Fruit fly (Drosophila melanogaster) whole organism, adult: ENCODE results near the gene clumsy.

Experiments
- CG11617 ChIP-seq: fragments of 200-800 bp; sonication (Bioruptor generic); optimal IDR thresholded peaks from 2 replicates; lab custom pipeline; 2017; ENCODE audit warnings: mild to moderate bottlenecking, missing biosample characterization, missing genetic modification reagents, missing genetic modification characterization
- CG12768 ChIP-seq: fragments of 200-800 bp; sonication (Bioruptor generic); optimal IDR thresholded peaks from 2 replicates; lab custom pipeline; 2017; ENCODE audit warnings: missing biosample characterization, missing genetic modification characterization, mild to moderate bottlenecking, moderate library complexity, missing genetic modification reagents
- CG14711 ChIP-seq: fragments of 200-800 bp; sonication (Bioruptor generic); optimal IDR thresholded peaks from 2 replicates; lab custom pipeline; 2018; ENCODE audit warnings: missing biosample characterization, mild to moderate bottlenecking, missing genetic modification characterization, moderate library complexity
- CG1620 ChIP-seq: fragments of 200-800 bp; sonication (Bioruptor generic); optimal IDR thresholded peaks from 2 replicates; lab custom pipeline; 2016; ENCODE audit warnings: missing biosample characterization, missing genetic modification characterization
- CG33017 ChIP-seq: fragments of 200-800 bp; sonication (Bioruptor generic); optimal IDR thresholded peaks from 2 replicates; lab custom pipeline; 2018; ENCODE audit warnings: missing biosample characterization, mild to moderate bottlenecking, missing genetic modification characterization, moderate library complexity
- CG5204 ChIP-seq: fragments of 200-800 bp; sonication (Bioruptor generic); optimal IDR thresholded peaks from 2 replicates; lab custom pipeline; 2016; ENCODE audit warnings: missing biosample characterization, missing genetic modification characterization
- CG7045 ChIP-seq: fragments of 200-800 bp; sonication (Bioruptor generic); optimal IDR thresholded peaks from 2 replicates; lab custom pipeline; 2017; ENCODE audit warnings: missing biosample characterization, mild to moderate bottlenecking, missing genetic modification characterization
- CG7101 ChIP-seq: fragments of 200-800 bp; sonication (Bioruptor generic); optimal IDR thresholded peaks from 2 replicates; lab custom pipeline; 2018; ENCODE audit warnings: missing biosample characterization, mild to moderate bottlenecking, missing genetic modification characterization, moderate library complexity
- Clk ChIP-seq: fragments of 200-800 bp; sonication (Bioruptor generic); optimal IDR thresholded peaks from 2 replicates; lab custom pipeline; 2017; ENCODE audit warnings: missing biosample characterization, missing genetic modification characterization
- Crg-1 ChIP-seq: fragments of 200-800 bp; sonication (Bioruptor generic); optimal IDR thresholded peaks from 2 replicates; lab custom pipeline; 2016; ENCODE audit warnings: missing biosample characterization, missing genetic modification characterization
- Hr96 ChIP-seq: fragments of 200-800 bp; sonication (Bioruptor generic); optimal IDR thresholded peaks from 2 replicates; lab custom pipeline; 2016; ENCODE audit warnings: missing biosample characterization, missing genetic modification characterization
- Mnt ChIP-seq: fragments of 200-800 bp; sonication (Bioruptor generic); optimal IDR thresholded peaks from 2 replicates; lab custom pipeline; 2016; ENCODE audit warnings: missing biosample characterization, mild to moderate bottlenecking, missing genetic modification characterization
- bab1 ChIP-seq: fragments of 200-800 bp; sonication (Bioruptor generic); optimal IDR thresholded peaks from 3 replicates; lab custom pipeline; 2019; ENCODE audit warnings: missing biosample characterization, mild to moderate bottlenecking, missing genetic modification characterization, moderate library complexity
- cic ChIP-seq: fragments of 200-800 bp; sonication (Bioruptor generic); optimal IDR thresholded peaks from 2 replicates; lab custom pipeline; 2017; ENCODE audit warnings: missing biosample characterization, mild to moderate bottlenecking, missing genetic modification characterization, moderate library complexity
- cnc ChIP-seq, 2 experiments: fragments of >200 bp; optimal IDR thresholded peaks; 2 replicates each; lab custom pipeline; 2017
- kay ChIP-seq: fragments of 200-800 bp; sonication (Bioruptor generic); peaks from one replicate; lab custom pipeline; 2016; ENCODE audit warnings: missing biosample characterization, missing genetic modification characterization, borderline replicate concordance
- ovo ChIP-seq: fragments of 200-800 bp; sonication (Bioruptor generic); optimal IDR thresholded peaks from 2 replicates; lab custom pipeline; 2016; ENCODE audit warnings: missing biosample characterization, missing genetic modification characterization
- pad ChIP-seq: fragments of 200-800 bp; sonication (Bioruptor generic); optimal IDR thresholded peaks from 3 replicates; lab custom pipeline; 2017; ENCODE audit warnings: missing biosample characterization, missing genetic modification characterization, mild to moderate bottlenecking, moderate library complexity, missing genetic modification reagents
- tj ChIP-seq: fragments of 200-800 bp; sonication (Bioruptor generic); optimal IDR thresholded peaks from 3 replicates; lab custom pipeline; 2017; ENCODE audit warnings: missing biosample characterization, mild to moderate bottlenecking, missing genetic modification characterization, moderate library complexity
- toe ChIP-seq: fragments of 200-800 bp; sonication (Bioruptor generic); optimal IDR thresholded peaks from 2 replicates; lab custom pipeline; 2016; ENCODE audit warnings: missing biosample characterization, missing genetic modification characterization

Gene clumsy

dm6 chr2L:21242369-21242768 is 36.1 kb downstream of the clumsy start:
- TF ChIP-seq CG14711 (no peak), cic (GFP tag; lab: Kevin White, UChicago) (no peak), toe (no peak), ovo (GFP tag; lab: Kevin White, UChicago) (no peak), CG1620 (GFP tag; lab: Kevin White, UChicago) (no peak), Crg-1 (no peak), Mnt (no peak), bab1 (GFP tag; lab: Kevin White, UChicago) (no peak), cnc (optimal IDR thresholded peaks at IDR 0.05; lab: Kevin White, UChicago) (no peak), CG33017 (tag; lab: Kevin White, UChicago) (no peak), CG11617 (GFP tag; lab: Kevin White, UChicago) (no peak), Hr96 (no peak), Clk (GFP tag; lab: Kevin White, UChicago) (no peak), CG12768 (no peak), CG5204 (no peak), tj (GFP tag; lab: Kevin White, UChicago) (no peak), CG7101 (tag; lab: Kevin White, UChicago) (no peak), pad (no peak), kay (GFP tag; lab: Kevin White, UChicago) (no peak)

DNA sequence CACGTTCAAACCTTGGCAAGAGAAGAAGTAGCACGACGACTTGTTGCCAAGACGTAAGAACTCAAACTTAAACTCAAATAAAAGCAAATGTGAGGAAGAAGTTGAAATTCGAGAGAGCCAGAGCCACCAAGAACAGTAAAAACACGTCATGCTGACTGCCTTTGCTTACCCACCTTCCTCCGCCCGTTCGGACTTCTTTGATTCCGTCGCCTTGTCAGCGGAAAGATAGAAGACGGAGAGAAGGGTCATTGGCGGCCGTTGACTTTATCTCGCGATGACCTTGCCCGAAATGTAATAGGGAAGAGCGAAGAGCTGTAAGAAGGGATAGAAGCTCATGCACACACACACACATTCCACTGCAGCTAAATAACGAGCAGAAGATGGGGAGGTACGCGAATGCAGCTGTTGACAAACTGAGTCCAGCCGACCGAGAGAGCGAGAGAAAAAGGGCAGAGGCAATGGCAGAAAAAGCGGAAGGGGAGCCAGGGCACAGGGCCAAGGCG is 37.7 kb downstream of the clumsy start:
- peak; percentile 67 for TF ChIP-seq tj (GFP tag; lab: Kevin White, UChicago)
- no peak for TF ChIP-seq CG7045 (GFP tag; lab: Kevin White, UChicago)

DNA sequence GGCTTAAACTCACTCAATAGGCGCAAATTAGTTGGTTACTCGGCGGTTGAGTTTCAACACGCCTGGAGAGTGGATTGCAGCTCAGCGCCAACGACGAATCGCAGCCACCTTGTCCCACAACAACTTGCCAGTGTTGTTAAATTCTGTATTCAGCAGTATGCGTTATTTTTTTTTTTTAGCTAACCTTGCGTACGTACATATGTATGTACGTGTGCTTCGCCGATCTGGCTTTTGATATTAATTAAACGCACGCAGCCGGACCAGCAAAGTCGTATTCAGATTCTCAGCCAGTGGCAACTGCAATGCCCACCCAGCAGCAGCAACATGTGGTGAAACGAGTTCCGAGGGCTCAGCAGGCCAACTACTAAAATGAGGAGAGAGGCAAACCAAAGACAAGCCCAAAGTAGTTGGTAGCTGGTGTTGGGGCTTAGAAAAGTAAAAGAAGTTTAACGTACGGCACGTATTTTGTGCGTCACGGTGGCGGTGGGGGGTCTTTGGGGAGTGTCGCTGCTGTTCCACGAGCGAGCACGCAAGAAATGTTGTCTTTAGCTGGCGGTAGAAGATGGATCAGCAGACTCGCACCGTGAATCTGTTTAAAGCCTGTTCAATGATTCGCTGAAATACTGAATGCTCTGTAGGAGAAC is 38.9 kb downstream of the clumsy start:
- no peak for TF ChIP-seq CG14711
- TF ChIP-seq bab1 (GFP tag; lab: Kevin White, UChicago), result no peak
- no peak for TF ChIP-seq Hr96
- no peak for TF ChIP-seq CG33017 (tag; lab: Kevin White, UChicago)
- no peak for TF ChIP-seq CG5204
- no peak for TF ChIP-seq CG7045 (GFP tag; lab: Kevin White, UChicago)
- TF ChIP-seq CG11617 (GFP tag; lab: Kevin White, UChicago), result no peak
- TF ChIP-seq Crg-1, result no peak
- TF ChIP-seq cnc (optimal IDR thresholded peaks at IDR 0.05; lab: Kevin White, UChicago), result no peak
- no peak for TF ChIP-seq ovo (GFP tag; lab: Kevin White, UChicago)
- no peak for TF ChIP-seq Mnt
- no peak for TF ChIP-seq cic (GFP tag; lab: Kevin White, UChicago)
- no peak for TF ChIP-seq tj (GFP tag; lab: Kevin White, UChicago)
- TF ChIP-seq Clk (GFP tag; lab: Kevin White, UChicago), result no peak
- TF ChIP-seq kay (GFP tag; lab: Kevin White, UChicago), result no peak
- no peak for TF ChIP-seq CG12768

- no peak for TF ChIP-seq tj (GFP tag; lab: Kevin White, UChicago)
- no peak for TF ChIP-seq bab1 (GFP tag; lab: Kevin White, UChicago)
- TF ChIP-seq CG33017 (tag; lab: Kevin White, UChicago), result no peak
- no peak for TF ChIP-seq CG7101 (tag; lab: Kevin White, UChicago)
- no peak for TF ChIP-seq CG5204
- TF ChIP-seq CG7045 (GFP tag; lab: Kevin White, UChicago), result no peak
- no peak for TF ChIP-seq kay (GFP tag; lab: Kevin White, UChicago)
- no peak for TF ChIP-seq CG12768
- TF ChIP-seq CG11617 (GFP tag; lab: Kevin White, UChicago), result no peak
Observed at dm6 chr2L:21246687-21247086, 40.4 kb downstream of the clumsy start.

DNA sequence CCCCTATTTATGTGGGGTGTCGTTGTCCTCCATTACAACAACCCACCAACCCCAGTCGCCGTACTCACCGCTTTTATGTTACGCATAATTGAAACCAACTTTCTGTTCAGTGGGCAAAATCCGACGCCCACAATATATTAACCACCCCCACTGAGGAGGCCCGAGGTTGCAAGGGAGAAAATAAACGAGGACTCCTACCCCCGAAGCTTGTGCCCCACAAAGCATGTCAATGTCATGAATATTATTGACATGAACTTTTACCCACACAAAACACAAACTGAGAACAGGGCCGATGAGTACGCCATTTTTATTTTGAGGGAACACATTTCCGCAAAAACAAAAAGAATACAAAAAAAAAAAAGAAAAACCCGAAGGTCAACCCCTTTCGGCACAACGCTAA is 41.7 kb downstream of the clumsy start:
- TF ChIP-seq kay (GFP tag; lab: Kevin White, UChicago) (no peak), CG12768 (no peak)

- TF ChIP-seq bab1 (GFP tag; lab: Kevin White, UChicago) (no peak), toe (no peak), CG11617 (GFP tag; lab: Kevin White, UChicago) (no peak), Hr96 (no peak), CG7101 (tag; lab: Kevin White, UChicago) (no peak), ovo (GFP tag; lab: Kevin White, UChicago) (no peak), Mnt (no peak), CG1620 (GFP tag; lab: Kevin White, UChicago) (no peak), CG33017 (tag; lab: Kevin White, UChicago) (no peak), Crg-1 (no peak), cnc (optimal IDR thresholded peaks at IDR 0.05; lab: Kevin White, UChicago) (no peak), kay (GFP tag; lab: Kevin White, UChicago) (no peak)
Observed at dm6 chr2L:21248877-21249276, 42.6 kb downstream of the clumsy start.
